Fruit fly (Drosophila melanogaster): Measurements from ENCODE around the gene Or24a.

Gene Or24a

dm6 chr2L:4133078-4133477 is 32.9 kb downstream of the Or24a start (continued):
- TF ChIP-seq prd (optimal IDR thresholded peaks at IDR 0.05) (no peak), prd (GFP tag; IDR thresholded peaks at IDR 0.05) (peak; percentile 81), CG7786 (GFP tag; optimal IDR thresholded peaks at IDR 0.05) (no peak), CG6791 (GFP tag; IDR thresholded peaks at IDR 0.05; ENCODE audit: partially characterized antibody) (no peak), bowl (GFP tag; IDR thresholded peaks at IDR 0.05) (peak; percentile 37; the same call in 1 of the 2 replicates), CG5953 (GFP tag; IDR thresholded peaks at IDR 0.05) (no peak), gem (tag; optimal IDR thresholded peaks at IDR 0.05) (peak; percentile 44), CG11456 (GFP tag; IDR thresholded peaks at IDR 0.05) (no peak), Dfd (GFP tag; optimal IDR thresholded peaks at IDR 0.05) (no peak), jing (GFP tag; optimal IDR thresholded peaks at IDR 0.05) (peak; percentile 16), CG8924 (tag; optimal IDR thresholded peaks at IDR 0.05) (peak; percentile 9), CG2199 (GFP tag; IDR thresholded peaks at IDR 0.05) (0 out of 3 replicates have a peak, but pooled peaks have one; percentile 64), dpn (GFP tag; optimal IDR thresholded peaks at IDR 0.05) (no peak), sug (tag; optimal IDR thresholded peaks at IDR 0.05) (no peak), Awh (GFP tag; IDR thresholded peaks at IDR 0.05) (peak; percentile 82), bab2 (GFP tag; optimal IDR thresholded peaks at IDR 0.05) (no peak), CG6854 (GFP tag; optimal IDR thresholded peaks at IDR 0.05) (peak; percentile 8), schlank (tag; optimal IDR thresholded peaks at IDR 0.05) (no peak), z (GFP tag; IDR thresholded peaks at IDR 0.05) (peak; percentile 58; the same call in 1 of the 3 replicates), Atf-2 (GFP tag; optimal IDR thresholded peaks at IDR 0.05) (no peak), Fer3 (tag; optimal IDR thresholded peaks at IDR 0.05) (peak; percentile 4), ind (GFP tag; optimal IDR thresholded peaks at IDR 0.05) (peak; percentile 47), luna (GFP tag; optimal IDR thresholded peaks at IDR 0.05) (no peak), CG1602 (GFP tag; optimal IDR thresholded peaks at IDR 0.05) (no peak), Xbp1 (GFP tag; optimal IDR thresholded peaks at IDR 0.05) (peak; percentile 3), sr (GFP tag; IDR thresholded peaks at IDR 0.05) (no peak), CG12071 (GFP tag; optimal IDR thresholded peaks at IDR 0.05) (peak; percentile 25), jumu (GFP tag; optimal IDR thresholded peaks at IDR 0.05) (no peak), caup (GFP tag; optimal IDR thresholded peaks at IDR 0.05; ENCODE audit: severe bottlenecking) (peak; percentile 18), hb (GFP tag; IDR thresholded peaks at IDR 0.05; ENCODE audit: partially characterized antibody) (no peak), Dll (GFP tag; IDR thresholded peaks at IDR 0.05; ENCODE audit: partially characterized antibody) (no peak), Bteb2 (GFP tag; optimal IDR thresholded peaks at IDR 0.05) (no peak), Sry-δ (GFP tag; optimal IDR thresholded peaks at IDR 0.05) (no peak), Hsf (GFP tag; optimal IDR thresholded peaks at IDR 0.05) (no peak), CG4854 (GFP tag; optimal IDR thresholded peaks at IDR 0.05) (no peak), CG8388 (GFP tag; optimal IDR thresholded peaks at IDR 0.05) (peak; percentile 4), pfk (GFP tag; optimal IDR thresholded peaks at IDR 0.05) (no peak), Usf (GFP tag; optimal IDR thresholded peaks at IDR 0.05) (no peak), maf-S (GFP tag; optimal IDR thresholded peaks at IDR 0.05) (peak; percentile 18), sens-2 (GFP tag; IDR thresholded peaks at IDR 0.05) (no peak), hth (optimal IDR thresholded peaks at IDR 0.05) (no peak), nerfin-1 (tag; optimal IDR thresholded peaks at IDR 0.05) (peak; percentile 46), CG9797 (GFP tag; optimal IDR thresholded peaks at IDR 0.05) (no peak), lov (optimal IDR thresholded peaks at IDR 0.05) (no peak), lov (GFP tag; IDR thresholded peaks at IDR 0.05) (peak; percentile 81), Sox100B (GFP tag; optimal IDR thresholded peaks at IDR 0.05) (peak; percentile 13), dmrt99B (tag; optimal IDR thresholded peaks at IDR 0.05) (peak; percentile 70), pum (GFP tag; optimal IDR thresholded peaks at IDR 0.05) (no peak), klu (GFP tag; IDR thresholded peaks at IDR 0.05) (no peak), CG17328 (GFP tag; IDR thresholded peaks at IDR 0.05) (0 out of 2 replicates have a peak, but pooled peaks have one; percentile 11), Tbp (GFP tag; optimal IDR thresholded peaks at IDR 0.05) (no peak), nom (GFP tag; optimal IDR thresholded peaks at IDR 0.05) (no peak)
